Worm (Caenorhabditis elegans) whole organism, mixed stage, embryonic: ENCODE measurements around the gene igcm-2.

Source experiments
- M03D4.4 ChIP-seq: sonication (generic microtip); optimal IDR thresholded peaks from 2 replicates; lab custom pipeline; 2017; ENCODE audit warnings: mild to moderate bottlenecking, missing genetic modification characterization, missing compliant biosample characterization
- bed-3 ChIP-seq: fragments of 200-800 bp; sonication (Bioruptor generic); optimal IDR thresholded peaks from 3 replicates; lab custom pipeline; 2018; ENCODE audit warnings: mild to moderate bottlenecking, missing genetic modification characterization, moderate library complexity, missing compliant biosample characterization
- blmp-1 ChIP-seq: fragments of 150-350 bp; optimal IDR thresholded peaks from 2 replicates; lab custom pipeline; 2014; ENCODE audit warnings: missing biosample characterization, missing genetic modification characterization
- ceh-43 ChIP-seq: fragments of 200-800 bp; sonication (Bioruptor generic); optimal IDR thresholded peaks from 2 replicates; lab custom pipeline; 2018; ENCODE audit warnings: mild to moderate bottlenecking, missing genetic modification characterization, moderate library complexity, missing compliant biosample characterization
- ceh-83 ChIP-seq: fragments of 200-800 bp; sonication (Bioruptor generic); optimal IDR thresholded peaks from 2 replicates; lab custom pipeline; 2018; ENCODE audit warnings: mild to moderate bottlenecking, missing genetic modification characterization, missing compliant biosample characterization
- cnd-1 ChIP-seq: fragments of 200-800 bp; sonication (Bioruptor generic); optimal IDR thresholded peaks from 2 replicates; lab custom pipeline; 2018; ENCODE audit warnings: mild to moderate bottlenecking, missing genetic modification characterization, missing compliant biosample characterization
- drap-1 ChIP-seq: fragments of 200-800 bp; sonication (Bioruptor generic); optimal IDR thresholded peaks from 3 replicates; lab custom pipeline; 2018; ENCODE audit warnings: mild to moderate bottlenecking, missing genetic modification characterization, missing compliant biosample characterization
- elt-1 ChIP-seq: sonication (generic microtip); optimal IDR thresholded peaks from 2 replicates; lab custom pipeline; 2017; ENCODE audit warnings: missing genetic modification characterization, mild to moderate bottlenecking, missing compliant biosample characterization, antibody characterized with exemption, moderate library complexity, borderline replicate concordance; ENCODE audit not compliant: insufficient read depth
- elt-3 ChIP-seq: fragments of 150-350 bp; optimal IDR thresholded peaks from 2 replicates; lab custom pipeline; 2014; ENCODE audit warnings: missing biosample characterization, missing genetic modification characterization
- flh-1 ChIP-seq: fragments of 200-800 bp; sonication (Bioruptor generic); optimal IDR thresholded peaks from 2 replicates; lab custom pipeline; 2018; ENCODE audit warnings: mild to moderate bottlenecking, missing genetic modification characterization, moderate library complexity, missing compliant biosample characterization
- ham-2 ChIP-seq: fragments of 200-800 bp; sonication (Bioruptor generic); optimal IDR thresholded peaks from 2 replicates; lab custom pipeline; 2018; ENCODE audit warnings: mild to moderate bottlenecking, missing genetic modification characterization, missing compliant biosample characterization
- hlh-1 ChIP-seq: fragments of 150-350 bp; optimal IDR thresholded peaks from 2 replicates; lab custom pipeline; 2014; ENCODE audit warnings: missing biosample characterization, missing genetic modification reagents, missing genetic modification characterization
- lin-13 ChIP-seq: fragments of 150-350 bp; optimal IDR thresholded peaks from 2 replicates; lab custom pipeline; 2014; ENCODE audit warnings: missing biosample characterization, missing genetic modification characterization
- lin-32 ChIP-seq: fragments of 200-800 bp; sonication (Bioruptor generic); optimal IDR thresholded peaks from 2 replicates; lab custom pipeline; 2018; ENCODE audit warnings: mild to moderate bottlenecking, missing genetic modification characterization, missing compliant biosample characterization
- lsy-2 ChIP-seq: fragments of 150-350 bp; optimal IDR thresholded peaks from 2 replicates; lab custom pipeline; 2014; ENCODE audit warnings: missing biosample characterization, missing genetic modification characterization
- mab-5 ChIP-seq: fragments of 150-350 bp; optimal IDR thresholded peaks from 2 replicates; lab custom pipeline; 2014; ENCODE audit warnings: missing biosample characterization, missing genetic modification characterization
- mep-1 ChIP-seq: fragments of 150-350 bp; optimal IDR thresholded peaks from 2 replicates; lab custom pipeline; 2017; ENCODE audit warnings: missing biosample characterization, missing genetic modification reagents, missing genetic modification characterization, inconsistent platforms
- mls-2 ChIP-seq: sonication (generic microtip); optimal IDR thresholded peaks from 2 replicates; lab custom pipeline; 2016; ENCODE audit warnings: mild to moderate bottlenecking, missing genetic modification characterization, moderate library complexity, missing compliant biosample characterization
- nhr-12 ChIP-seq: fragments of 150-350 bp; optimal IDR thresholded peaks from 2 replicates; lab custom pipeline; 2014; ENCODE audit warnings: missing biosample characterization, missing genetic modification characterization
- nhr-2 ChIP-seq: fragments of 150-350 bp; optimal IDR thresholded peaks from 2 replicates; lab custom pipeline; 2014; ENCODE audit warnings: missing biosample characterization, missing genetic modification characterization
- nhr-237 ChIP-seq: fragments of 150-350 bp; optimal IDR thresholded peaks from 2 replicates; lab custom pipeline; 2014; ENCODE audit warnings: missing biosample characterization, missing genetic modification characterization
- nhr-28 ChIP-seq: fragments of 150-350 bp; optimal IDR thresholded peaks from 2 replicates; lab custom pipeline; 2014; ENCODE audit warnings: missing biosample characterization, missing genetic modification characterization
- nhr-76 ChIP-seq: sonication (generic microtip); optimal IDR thresholded peaks from 2 replicates; lab custom pipeline; 2017; ENCODE audit warnings: missing biosample characterization, missing genetic modification characterization
- pha-4 ChIP-seq: fragments of 150-350 bp; optimal IDR thresholded peaks from 2 replicates; lab custom pipeline; 2018; ENCODE audit warnings: missing biosample characterization, missing genetic modification reagents, missing genetic modification characterization
- snpc-4 ChIP-seq: fragments of 150-350 bp; optimal IDR thresholded peaks from 2 replicates; lab custom pipeline; 2014; ENCODE audit warnings: missing biosample characterization, missing genetic modification characterization
- tbx-8 ChIP-seq: fragments of 200-800 bp; sonication (Bioruptor generic); optimal IDR thresholded peaks from 2 replicates; lab custom pipeline; 2018; ENCODE audit warnings: mild to moderate bottlenecking, missing genetic modification characterization, moderate library complexity, missing compliant biosample characterization
- unc-120 ChIP-seq: sonication (generic microtip); optimal IDR thresholded peaks from 2 replicates; lab custom pipeline; 2017; ENCODE audit warnings: missing genetic modification characterization, missing compliant biosample characterization; ENCODE audit not compliant: poor library complexity, severe bottlenecking
- unc-39 ChIP-seq: fragments of 150-350 bp; optimal IDR thresholded peaks from 2 replicates; lab custom pipeline; 2014; ENCODE audit warnings: missing biosample characterization, missing genetic modification characterization
- zip-8 ChIP-seq: fragments of 150-350 bp; optimal IDR thresholded peaks from 2 replicates; lab custom pipeline; 2014; ENCODE audit warnings: missing biosample characterization, missing genetic modification characterization

igcm-2 gene

DNA sequence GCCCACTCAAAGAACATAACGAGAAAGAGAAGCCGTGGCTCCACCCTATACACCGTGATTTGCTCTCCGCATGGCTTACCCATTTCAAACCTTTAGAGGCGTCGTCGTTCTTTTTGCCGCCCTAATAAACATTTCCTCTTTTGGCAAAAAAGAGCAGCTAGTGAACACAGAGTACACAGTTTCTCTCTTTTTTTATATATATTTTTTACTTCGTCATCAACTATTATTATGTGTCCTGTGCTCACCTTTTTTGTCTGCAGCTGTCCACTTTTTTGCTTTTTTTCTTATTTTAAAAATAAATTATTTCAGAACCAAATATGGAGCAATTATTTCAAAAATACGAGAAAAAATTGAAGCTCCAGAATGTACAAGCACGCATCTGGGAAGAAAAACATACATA, 21.7 kb downstream of the igcm-2 start, which contains the start of gene C03B1.2:
Gene C03B1.2 (plus strand): TSS at position 301 of the 400 bp plus-strand sequence.
- TF ChIP-seq nhr-76 (tag; lab: Kevin White, UChicago) (no peak), drap-1 (GFP tag; lab: Kevin White, UChicago) (no peak), lsy-2 (tag; lab: Kevin White, UChicago) (no peak), ham-2 (GFP tag; lab: Kevin White, UChicago) (no peak), M03D4.4 (tag; lab: Kevin White, UChicago) (no peak), lin-32 (GFP tag; lab: Kevin White, UChicago) (no peak), ceh-83 (GFP tag; lab: Kevin White, UChicago) (no peak), mls-2 (tag; lab: Kevin White, UChicago) (no peak), flh-1 (GFP tag; lab: Kevin White, UChicago) (no peak), elt-1 (tag; lab: Kevin White, UChicago) (no peak)

DNA sequence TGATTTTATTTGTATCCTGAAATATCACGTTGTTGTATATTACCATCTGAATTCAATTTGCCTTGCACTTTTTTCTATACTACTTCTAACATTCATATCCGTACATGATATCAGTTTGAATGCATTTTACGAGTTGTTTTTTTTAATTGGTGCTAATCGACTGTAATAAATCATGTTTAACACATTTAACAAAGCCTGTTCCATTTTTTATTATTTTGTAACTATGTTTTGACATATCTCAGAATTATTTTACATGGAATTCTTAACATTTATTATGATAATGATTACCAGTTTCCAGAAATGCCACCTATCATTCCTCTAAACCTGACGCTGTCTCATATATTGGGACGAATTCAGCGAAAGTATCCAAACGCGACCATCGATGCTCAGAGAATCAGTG, 25.7 kb downstream of the igcm-2 start, which contains the start of gene C03B1.3:
Gene C03B1.3 (plus strand): TSS at position 301 of the 400 bp plus-strand sequence.
- no peak for TF ChIP-seq ceh-43
- no peak for TF ChIP-seq lin-13
- TF ChIP-seq pha-4 = no peak

DNA sequence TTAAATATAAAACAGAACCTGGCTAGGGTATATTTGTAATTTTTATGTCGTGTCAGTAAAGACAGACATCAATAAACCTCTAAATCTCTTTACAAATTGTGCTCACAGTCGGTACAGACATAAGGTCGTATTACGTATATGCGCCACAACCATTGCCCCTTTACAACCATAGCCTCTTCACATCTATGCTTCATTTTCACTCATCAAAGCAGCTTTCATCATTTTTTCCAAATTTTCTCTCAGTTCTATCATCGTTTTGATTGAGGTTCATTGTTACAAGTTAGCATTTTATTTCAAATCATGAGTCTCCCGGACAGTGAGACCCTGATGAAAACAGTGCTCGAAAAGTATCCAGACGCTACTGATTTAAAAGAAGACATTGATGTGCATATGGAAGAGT, 27.2 kb downstream of the igcm-2 start, which contains the start of gene C03B1.4:
Gene C03B1.4 (plus strand): TSS at position 301 of the 400 bp plus-strand sequence.
- TF ChIP-seq cnd-1 = no peak
- TF ChIP-seq M03D4.4 (tag; lab: Kevin White, UChicago) = no peak
- no peak for TF ChIP-seq unc-39 (tag; lab: Kevin White, UChicago)
- no peak for TF ChIP-seq mls-2 (tag; lab: Kevin White, UChicago)
- TF ChIP-seq zip-8 (tag; lab: Kevin White, UChicago) = no peak
- TF ChIP-seq snpc-4 (tag; lab: Kevin White, UChicago) = no peak
- TF ChIP-seq blmp-1 (tag; lab: Kevin White, UChicago) = no peak
- TF ChIP-seq tbx-8 (GFP tag; lab: Kevin White, UChicago) = no peak
- TF ChIP-seq bed-3 = no peak
- no peak for TF ChIP-seq mep-1 (tag; lab: Kevin White, UChicago)
- no peak for TF ChIP-seq ceh-43
- no peak for TF ChIP-seq lin-32 (GFP tag; lab: Kevin White, UChicago)
- no peak for TF ChIP-seq pha-4

DNA sequence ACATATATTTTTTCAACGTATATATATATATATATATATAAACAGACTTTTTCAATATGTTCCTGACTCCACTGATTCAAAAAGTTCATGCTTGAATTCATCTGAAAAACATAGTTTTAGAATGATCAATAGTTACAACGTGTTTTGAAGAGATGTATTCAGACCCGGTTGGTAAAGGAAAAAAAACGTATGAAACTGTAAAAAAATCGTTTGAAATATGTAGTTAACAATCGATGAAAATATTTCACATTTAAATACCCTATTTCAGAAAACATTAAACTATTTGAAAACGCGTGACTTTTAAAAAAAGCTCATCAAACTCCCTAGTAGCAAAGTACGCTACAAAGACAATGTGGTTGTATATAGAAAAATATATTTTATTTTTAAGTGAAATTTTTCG, 30.7 kb downstream of the igcm-2 start, which contains the start of gene C03B1.14:
Gene C03B1.14 (minus strand): TSS at position 101 of the 400 bp plus-strand sequence.
- TF ChIP-seq M03D4.4 (tag; lab: Kevin White, UChicago) (no peak), nhr-76 (tag; lab: Kevin White, UChicago) (no peak), hlh-1 (no peak), nhr-237 (no peak), tbx-8 (GFP tag; lab: Kevin White, UChicago) (no peak), zip-8 (tag; lab: Kevin White, UChicago) (no peak), lin-13 (no peak), elt-1 (tag; lab: Kevin White, UChicago) (no peak), mls-2 (tag; lab: Kevin White, UChicago) (no peak), mab-5 (no peak), mep-1 (tag; lab: Kevin White, UChicago) (no peak), unc-39 (tag; lab: Kevin White, UChicago) (no peak), ham-2 (GFP tag; lab: Kevin White, UChicago) (no peak), snpc-4 (tag; lab: Kevin White, UChicago) (no peak), unc-120 (no peak), lsy-2 (tag; lab: Kevin White, UChicago) (no peak), nhr-28 (tag; lab: Kevin White, UChicago) (no peak), nhr-2 (tag; lab: Kevin White, UChicago) (no peak), nhr-12 (tag; lab: Kevin White, UChicago) (no peak), ceh-83 (GFP tag; lab: Kevin White, UChicago) (no peak)

DNA sequence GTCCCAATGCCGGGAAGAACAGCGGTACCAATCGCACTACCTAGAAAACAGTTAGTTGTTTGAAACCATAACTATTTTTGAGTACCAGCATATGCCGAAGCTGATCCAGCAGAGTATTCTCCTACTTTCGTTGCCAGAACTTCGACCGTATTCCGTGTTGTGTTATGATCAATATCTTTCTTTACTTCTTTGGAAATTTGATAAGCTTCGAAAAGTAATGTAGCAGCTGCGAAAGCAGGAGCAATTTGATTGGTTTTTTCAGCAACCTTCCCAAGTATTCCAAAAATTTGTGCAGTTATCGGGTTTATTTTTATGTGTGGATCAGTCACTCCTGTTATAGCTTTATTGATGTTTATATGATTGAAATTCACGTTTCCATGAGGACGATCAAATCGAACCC, 31.3 kb downstream of the igcm-2 start:
- TF ChIP-seq elt-3 (tag; lab: Kevin White, UChicago) = no peak
- TF ChIP-seq nhr-2 (tag; lab: Kevin White, UChicago) = no peak
- no peak for TF ChIP-seq unc-39 (tag; lab: Kevin White, UChicago)
- TF ChIP-seq M03D4.4 (tag; lab: Kevin White, UChicago) = no peak
- no peak for TF ChIP-seq pha-4
- TF ChIP-seq unc-120 = no peak
- no peak for TF ChIP-seq nhr-28 (tag; lab: Kevin White, UChicago)
